Worm (Caenorhabditis elegans): ENCODE data around the gene R07E4.3.

ce11 chrX:5960872-5961271 lies 7.6 kb downstream of the R07E4.3 start:
- no peak for TF ChIP-seq tbx-11 (GFP tag; IDR thresholded peaks at IDR 0.05)
- no peak for TF ChIP-seq pes-1 (GFP tag; IDR thresholded peaks at IDR 0.05)
- TF ChIP-seq ama-1 (optimal IDR thresholded peaks at IDR 0.05): no peak
- TF ChIP-seq tra-4 (tag; optimal IDR thresholded peaks at IDR 0.05): no peak
- TF ChIP-seq sea-1 (GFP tag; conservative IDR thresholded peaks at IDR 0.05): no peak
- TF ChIP-seq F13C5.2 (tag; optimal IDR thresholded peaks at IDR 0.05): no peak
- TF ChIP-seq tbx-37 (GFP tag; conservative IDR thresholded peaks at IDR 0.05): no peak
- no peak for TF ChIP-seq hnd-1 (tag; optimal IDR thresholded peaks at IDR 0.05)
- no peak for TF ChIP-seq flt-1 (GFP tag; IDR thresholded peaks at IDR 0.05)
- no peak for TF ChIP-seq ets-7 (tag; optimal IDR thresholded peaks at IDR 0.05)
- no peak for TF ChIP-seq scrt-1 (GFP tag; IDR thresholded peaks at IDR 0.05)
- no peak for TF ChIP-seq hmbx-1 (tag; optimal IDR thresholded peaks at IDR 0.05)
- TF ChIP-seq B0310.2 (tag; optimal IDR thresholded peaks at IDR 0.05): no peak
- TF ChIP-seq ceh-13 (GFP tag; optimal IDR thresholded peaks at IDR 0.05): no peak

All from whole organism, early embryonic.